Worm (Caenorhabditis elegans) whole organism, L1 larva: ENCODE measurements around the gene W08E12.8.

ENCODE experiments used
- C34B4.2 ChIP-seq: sonication (generic microtip); optimal IDR thresholded peaks from 2 replicates; lab custom pipeline; 2017; ENCODE audit warnings: mild to moderate bottlenecking, missing genetic modification characterization, missing compliant biosample characterization
- ceh-63 ChIP-seq: fragments of 200-800 bp; sonication (Bioruptor generic); optimal IDR thresholded peaks from 2 replicates; lab custom pipeline; 2018; ENCODE audit warnings: mild to moderate bottlenecking, missing genetic modification characterization, missing compliant biosample characterization
- ceh-8 ChIP-seq: fragments of 200-800 bp; sonication (Bioruptor generic); optimal IDR thresholded peaks from 2 replicates; lab custom pipeline; 2018; ENCODE audit warnings: mild to moderate bottlenecking, missing genetic modification characterization, moderate library complexity, missing compliant biosample characterization
- ceh-82 ChIP-seq, 3 experiments: fragments of 150-350 bp in 1 of 3; sonication (generic microtip) in 2 of 3; optimal IDR thresholded peaks; 2 replicates each; lab custom pipeline; 2014 to 2017; ENCODE audit warnings: missing biosample characterization in 3 of 3, missing genetic modification characterization in 3 of 3
- dsc-1 ChIP-seq: sonication (generic microtip); optimal IDR thresholded peaks from 2 replicates; lab custom pipeline; 2016; ENCODE audit warnings: mild to moderate bottlenecking, missing genetic modification characterization, missing compliant biosample characterization
- efl-1 ChIP-seq, 4 experiments: fragments of 150-350 bp; optimal IDR thresholded peaks in 3 of 4; peaks in 1 of 4; 1 replicate in 1 of 4; 2 replicates in 3 of 4; lab custom pipeline; 2014; ENCODE audit warnings: missing biosample characterization in 2 of 4, missing genetic modification characterization in 2 of 4, missing genetic modification reagents in 2 of 4
- egl-13 ChIP-seq: sonication (generic microtip); optimal IDR thresholded peaks from 2 replicates; lab custom pipeline; 2016; ENCODE audit warnings: missing genotype, missing genetic modification reagents, missing genetic modification characterization, missing compliant biosample characterization
- elt-3 ChIP-seq, 6 experiments: fragments of 150-350 bp in 1 of 6; sonication (generic microtip); optimal IDR thresholded peaks; 2 replicates each; lab custom pipeline; 2017 to 2018; ENCODE audit warnings: missing biosample characterization in 6 of 6, missing genetic modification characterization in 6 of 6, inconsistent platforms in 1 of 6
- ets-5 ChIP-seq: fragments of 200-800 bp; sonication (Bioruptor generic); IDR thresholded peaks from 2 replicates; pipeline ENCODE4 v1.3.6; 2022; ENCODE audit warnings: missing genetic modification characterization, missing compliant biosample characterization
- fkh-10 ChIP-seq: sonication (generic microtip); optimal IDR thresholded peaks from 2 replicates; lab custom pipeline; 2017; ENCODE audit warnings: missing biosample characterization, missing genetic modification reagents, missing genetic modification characterization
- fkh-4 ChIP-seq: sonication (generic microtip); optimal IDR thresholded peaks from 2 replicates; lab custom pipeline; 2016; ENCODE audit warnings: missing compliant biosample characterization, missing genetic modification characterization, borderline replicate concordance
- fkh-8 ChIP-seq: sonication (generic microtip); optimal IDR thresholded peaks from 2 replicates; lab custom pipeline; 2016; ENCODE audit warnings: mild to moderate bottlenecking, missing genetic modification characterization, missing compliant biosample characterization
- fos-1 ChIP-seq: fragments of 150-350 bp; optimal IDR thresholded peaks from 2 replicates; lab custom pipeline; 2014; ENCODE audit warnings: missing biosample characterization, missing genetic modification characterization
- grh-1 ChIP-seq: fragments of 200-800 bp; sonication (Bioruptor generic); IDR thresholded peaks from 2 replicates; pipeline ENCODE4 v1.3.6; 2022; ENCODE audit warnings: missing genetic modification reagents, missing genetic modification characterization, missing compliant biosample characterization
- hlh-17 ChIP-seq: fragments of 200-800 bp; sonication (Bioruptor generic); optimal IDR thresholded peaks from 2 replicates; lab custom pipeline; 2018; ENCODE audit warnings: missing genetic modification characterization, mild to moderate bottlenecking, missing compliant biosample characterization, moderate library complexity, borderline replicate concordance
- irx-1 ChIP-seq: sonication (generic microtip); optimal IDR thresholded peaks from 2 replicates; lab custom pipeline; 2016; ENCODE audit warnings: missing genetic modification characterization, missing compliant biosample characterization
- jun-1 ChIP-seq: fragments of 150-350 bp; optimal IDR thresholded peaks from 2 replicates; lab custom pipeline; 2014; ENCODE audit warnings: missing biosample characterization, missing genetic modification reagents, missing genetic modification characterization
- lin-13 ChIP-seq: fragments of 150-350 bp; optimal IDR thresholded peaks from 2 replicates; lab custom pipeline; 2014; ENCODE audit warnings: missing biosample characterization, missing genetic modification reagents, missing genetic modification characterization
- lin-15B ChIP-seq: fragments of 150-350 bp; sonication (generic microtip); optimal IDR thresholded peaks from 3 replicates; lab custom pipeline; 2014; ENCODE audit warnings: missing biosample characterization, missing genetic modification characterization
- lsy-2 ChIP-seq, 2 experiments: fragments of 150-350 bp; optimal IDR thresholded peaks; 2 replicates each; lab custom pipeline; 2014; ENCODE audit warnings: missing biosample characterization in 2 of 2, missing genetic modification characterization in 2 of 2
- nhr-20 ChIP-seq: sonication (generic microtip); optimal IDR thresholded peaks from 2 replicates; lab custom pipeline; 2016; ENCODE audit warnings: mild to moderate bottlenecking, missing genetic modification characterization, missing compliant biosample characterization
- nhr-237 ChIP-seq: fragments of 150-350 bp; optimal IDR thresholded peaks from 2 replicates; lab custom pipeline; 2014; ENCODE audit warnings: missing biosample characterization, missing genetic modification characterization
- nhr-28 ChIP-seq: fragments of 150-350 bp; optimal IDR thresholded peaks from 2 replicates; lab custom pipeline; 2014; ENCODE audit warnings: missing biosample characterization, missing genetic modification characterization
- nhr-71 ChIP-seq: sonication (generic microtip); optimal IDR thresholded peaks from 2 replicates; lab custom pipeline; 2016; ENCODE audit warnings: mild to moderate bottlenecking, missing genetic modification characterization, moderate library complexity, missing compliant biosample characterization
- nhr-76 ChIP-seq: sonication (generic microtip); optimal IDR thresholded peaks from 2 replicates; lab custom pipeline; 2017; ENCODE audit warnings: missing biosample characterization, missing genetic modification characterization
- pag-3 ChIP-seq: sonication (generic microtip); optimal IDR thresholded peaks from 2 replicates; lab custom pipeline; 2017; ENCODE audit warnings: missing genetic modification characterization, mild to moderate bottlenecking, missing compliant biosample characterization, antibody characterized with exemption, borderline replicate concordance; ENCODE audit not compliant: insufficient read depth
- rnt-1 ChIP-seq: sonication (generic microtip); optimal IDR thresholded peaks from 2 replicates; lab custom pipeline; 2016; ENCODE audit warnings: mild to moderate bottlenecking, missing genetic modification characterization, moderate library complexity, missing compliant biosample characterization
- snpc-4 ChIP-seq: fragments of 150-350 bp; optimal IDR thresholded peaks from 2 replicates; lab custom pipeline; 2014; ENCODE audit warnings: missing biosample characterization, missing genetic modification characterization
- sptf-1 ChIP-seq: fragments of 150-350 bp; optimal IDR thresholded peaks from 2 replicates; lab custom pipeline; 2014; ENCODE audit warnings: missing biosample characterization, missing genetic modification characterization
- sup-37 ChIP-seq: fragments of 200-800 bp; sonication (Bioruptor generic); optimal IDR thresholded peaks from 2 replicates; lab custom pipeline; 2018; ENCODE audit warnings: mild to moderate bottlenecking, missing genetic modification characterization, missing compliant biosample characterization
- tbx-2 ChIP-seq: sonication (generic microtip); optimal IDR thresholded peaks from 2 replicates; lab custom pipeline; 2016; ENCODE audit warnings: missing genetic modification characterization, missing compliant biosample characterization
- unc-130 ChIP-seq: fragments of 150-350 bp; optimal IDR thresholded peaks from 2 replicates; lab custom pipeline; 2017; ENCODE audit warnings: missing biosample characterization, missing genetic modification characterization, inconsistent platforms
- unc-30 ChIP-seq: sonication (generic microtip); optimal IDR thresholded peaks from 2 replicates; lab custom pipeline; 2017; ENCODE audit warnings: missing biosample characterization, missing genetic modification characterization
- unc-86 ChIP-seq: sonication (generic microtip); optimal IDR thresholded peaks from 2 replicates; lab custom pipeline; 2016; ENCODE audit warnings: missing genetic modification characterization, missing compliant biosample characterization
- vab-15 ChIP-seq: sonication (generic microtip); optimal IDR thresholded peaks from 2 replicates; lab custom pipeline; 2017; ENCODE audit warnings: missing genotype, mild to moderate bottlenecking, missing genetic modification characterization, missing compliant biosample characterization
- zip-4 ChIP-seq: fragments of 200-800 bp; sonication (Bioruptor generic); optimal IDR thresholded peaks from 2 replicates; lab custom pipeline; 2018; ENCODE audit warnings: mild to moderate bottlenecking, missing genetic modification characterization, moderate library complexity, missing compliant biosample characterization
- ztf-11 ChIP-seq, 2 experiments: sonication (generic microtip); optimal IDR thresholded peaks; 2 replicates each; lab custom pipeline; 2016 to 2017; ENCODE audit warnings: missing genetic modification characterization in 2 of 2, missing biosample characterization in 1 of 2, missing compliant biosample characterization in 1 of 2
- ztf-4 ChIP-seq: fragments of 150-350 bp; optimal IDR thresholded peaks from 2 replicates; lab custom pipeline; 2014; ENCODE audit warnings: missing biosample characterization, missing genetic modification characterization

Gene W08E12.8

ce11 chrIV:3336585-3336984 lies 44.4 kb downstream of the W08E12.8 start, which contains the start of gene F42A6.6 (continued):
- TF ChIP-seq fkh-8 (tag; lab: Kevin White, UChicago): no peak
- TF ChIP-seq sup-37 (GFP tag; lab: Kevin White, UChicago): no peak
- no peak for TF ChIP-seq elt-3 (tag; optimal IDR thresholded peaks at IDR 0.05; lab: Kevin White, UChicago)
- no peak for TF ChIP-seq ceh-82 (tag; optimal IDR thresholded peaks at IDR 0.05; lab: Kevin White, UChicago)
- no peak for TF ChIP-seq unc-130
- no peak for TF ChIP-seq unc-30 (tag; lab: Kevin White, UChicago)
- TF ChIP-seq grh-1: no peak
- TF ChIP-seq ets-5 (GFP tag; lab: Robert Waterston, UW): no peak
- no peak for TF ChIP-seq nhr-28 (tag; lab: Kevin White, UChicago)
- TF ChIP-seq lsy-2 (tag; optimal IDR thresholded peaks at IDR 0.05; lab: Kevin White, UChicago): peak in 1 of 2 experiments; percentile 13
- TF ChIP-seq ztf-11 (tag; optimal IDR thresholded peaks at IDR 0.05; lab: Kevin White, UChicago): no peak
- no peak for TF ChIP-seq lin-15B (tag; lab: Kevin White, UChicago)
- no peak for TF ChIP-seq rnt-1 (tag; lab: Kevin White, UChicago)
- TF ChIP-seq lin-13 (GFP tag; lab: Kevin White, UChicago): no peak
- TF ChIP-seq tbx-2 (tag; lab: Kevin White, UChicago): peak; percentile 5
- TF ChIP-seq unc-86 (tag; lab: Kevin White, UChicago): no peak
- TF ChIP-seq nhr-76: no peak
- no peak for TF ChIP-seq dsc-1 (tag; lab: Kevin White, UChicago)
- TF ChIP-seq hlh-17 (GFP tag; lab: Kevin White, UChicago): no peak
- TF ChIP-seq sptf-1 (tag; lab: Kevin White, UChicago): no peak
- no peak for TF ChIP-seq snpc-4
- no peak for TF ChIP-seq irx-1
- TF ChIP-seq C34B4.2 (tag; lab: Kevin White, UChicago): no peak
- TF ChIP-seq fkh-10: no peak
- TF ChIP-seq egl-13: no peak
- no peak for TF ChIP-seq pag-3
- no peak for TF ChIP-seq fos-1 (tag; lab: Kevin White, UChicago)
- TF ChIP-seq zip-4 (GFP tag; lab: Kevin White, UChicago): no peak
- TF ChIP-seq ceh-8 (GFP tag; lab: Kevin White, UChicago): no peak
- TF ChIP-seq ceh-63 (GFP tag; lab: Kevin White, UChicago): no peak
- no peak for TF ChIP-seq fkh-4 (tag; lab: Kevin White, UChicago)
- TF ChIP-seq nhr-237: no peak
- no peak for TF ChIP-seq jun-1 (tag; lab: Kevin White, UChicago)
- no peak for TF ChIP-seq vab-15 (tag; lab: Kevin White, UChicago)
- TF ChIP-seq, all 84 proteins: peak for 14

DNA sequence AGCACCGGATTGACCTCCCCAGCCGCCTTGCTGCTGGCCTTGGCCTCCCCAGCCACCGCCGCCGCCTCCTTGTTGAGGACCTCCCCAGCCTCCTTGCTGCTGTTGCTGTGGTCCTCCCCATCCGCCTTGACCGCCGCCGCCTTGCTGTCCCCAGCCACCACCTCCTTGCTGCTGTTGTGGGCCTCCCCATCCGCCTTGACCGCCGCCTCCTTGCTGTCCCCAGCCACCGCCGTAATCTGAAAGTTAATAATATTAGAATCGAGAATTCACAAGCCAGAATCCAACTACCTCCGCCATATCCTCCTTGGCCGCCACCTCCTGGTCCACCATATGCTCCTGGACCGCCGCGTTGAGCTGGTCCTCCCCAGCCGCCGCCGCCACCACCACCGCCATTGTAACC lies 45.1 kb downstream of the W08E12.8 start:
- TF ChIP-seq ceh-8 (GFP tag; lab: Kevin White, UChicago) (peak; percentile 89), lsy-2 (tag; optimal IDR thresholded peaks at IDR 0.05; lab: Kevin White, UChicago) (no peak)

DNA sequence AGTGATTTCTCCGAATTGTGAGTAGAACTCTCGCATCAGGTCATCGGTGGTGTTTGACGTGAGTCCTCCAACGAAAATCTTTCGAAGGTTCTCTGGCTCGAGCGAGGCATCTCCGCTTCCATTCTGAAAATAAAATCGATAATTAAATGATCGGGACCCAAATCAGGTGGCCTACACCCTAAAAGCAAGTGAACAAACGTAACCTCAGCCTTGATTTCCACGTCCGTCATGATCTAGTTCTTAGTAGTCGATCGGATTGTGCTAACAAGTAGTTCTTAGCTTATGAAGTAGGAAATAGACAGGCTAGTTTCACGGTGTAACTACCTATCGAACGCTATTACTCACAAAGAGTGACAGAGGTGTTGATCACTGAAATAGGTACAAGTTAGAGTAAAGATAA lies 46.0 kb downstream of the W08E12.8 start:
- no peak for TF ChIP-seq nhr-20 (tag; lab: Kevin White, UChicago)
- TF ChIP-seq efl-1 (optimal IDR thresholded peaks at IDR 0.05; lab: Kevin White, UChicago): no peak
- TF ChIP-seq efl-1 (GFP tag; optimal IDR thresholded peaks at IDR 0.05 in 1 of 2; lab: Kevin White, UChicago): peak in 1 of 2 experiments; percentile 81
- no peak for TF ChIP-seq ztf-4
- TF ChIP-seq nhr-71 (tag; lab: Kevin White, UChicago): no peak
